Fruit fly (Drosophila melanogaster): ENCODE measurements around the gene CG43232.

Gene CG43232

dm6 chr2L:6968013-6968517 lies 36.1 kb downstream of the CG43232 start (continued):
- TF ChIP-seq CG12299 (tag; optimal IDR thresholded peaks at IDR 0.05) (peak; percentile 33), CG7786 (GFP tag; optimal IDR thresholded peaks at IDR 0.05) (peak; percentile 28), CG1529 (GFP tag; optimal IDR thresholded peaks at IDR 0.05) (no peak), CHES-1-like (GFP tag; optimal IDR thresholded peaks at IDR 0.05) (peak; percentile 48), CG6683 (GFP tag; optimal IDR thresholded peaks at IDR 0.05) (no peak), CG10267 (tag; optimal IDR thresholded peaks at IDR 0.05) (peak; percentile 26), CG15269 (tag; optimal IDR thresholded peaks at IDR 0.05) (peak; percentile 41), Sry-δ (GFP tag; optimal IDR thresholded peaks at IDR 0.05) (peak; percentile 68), stwl (tag; optimal IDR thresholded peaks at IDR 0.05) (peak; percentile 14), Awh (GFP tag; IDR thresholded peaks at IDR 0.05) (no peak), Med (GFP tag) (peak; percentile 95), ken (GFP tag; IDR thresholded peaks at IDR 0.05) (no peak; the same call in 2 of the 3 replicates), ranshi (GFP tag; IDR thresholded peaks at IDR 0.05) (peak; percentile 62), GATAe (GFP tag; conservative IDR thresholded peaks at IDR 0.05) (no peak), CkIIα-i1 (GFP tag; IDR thresholded peaks at IDR 0.05) (no peak), sob (GFP tag; IDR thresholded peaks at IDR 0.05) (no peak; the same call in 1 of the 2 replicates), fd102C (GFP tag; optimal IDR thresholded peaks at IDR 0.05) (no peak), gsb (GFP tag; IDR thresholded peaks at IDR 0.05) (no peak), CoRest (tag; optimal IDR thresholded peaks at IDR 0.05) (peak; percentile 5), H2.0 (GFP tag; IDR thresholded peaks at IDR 0.05) (no peak), CG18011 (GFP tag; optimal IDR thresholded peaks at IDR 0.05) (peak; percentile 28), slou (GFP tag; optimal IDR thresholded peaks at IDR 0.05) (no peak), ase (GFP tag; IDR thresholded peaks at IDR 0.05) (peak; percentile 4; the same call in 1 of the 3 replicates), Sox102F (GFP tag; optimal IDR thresholded peaks at IDR 0.05) (no peak), gt (GFP tag; IDR thresholded peaks at IDR 0.05) (no peak), CG6791 (GFP tag; IDR thresholded peaks at IDR 0.05; ENCODE audit: partially characterized antibody) (peak; percentile 66), Bteb2 (GFP tag; optimal IDR thresholded peaks at IDR 0.05) (peak; percentile 42), Kr (GFP tag; optimal IDR thresholded peaks at IDR 0.05) (no peak), CG2202 (tag; optimal IDR thresholded peaks at IDR 0.05) (no peak), CG2678 (tag; optimal IDR thresholded peaks at IDR 0.05) (no peak), PHDP (tag; optimal IDR thresholded peaks at IDR 0.05) (peak; percentile 51), sd (tag; optimal IDR thresholded peaks at IDR 0.05) (peak; percentile 78), CG34422 (GFP tag; IDR thresholded peaks at IDR 0.05) (no peak; the same call in 2 of the 3 replicates), HHEX (GFP tag; optimal IDR thresholded peaks at IDR 0.05) (peak; percentile 65), CG2712 (tag; optimal IDR thresholded peaks at IDR 0.05) (peak; percentile 40), zf30C (GFP tag; optimal IDR thresholded peaks at IDR 0.05) (no peak), tin (GFP tag; optimal IDR thresholded peaks at IDR 0.05) (peak; percentile 38), HLH3B (GFP tag; IDR thresholded peaks at IDR 0.05) (peak; percentile 27; the same call in 1 of the 2 replicates), p53 (GFP tag; optimal IDR thresholded peaks at IDR 0.05) (peak; percentile 13), CG10431 (GFP tag; optimal IDR thresholded peaks at IDR 0.05) (no peak), CG8089 (GFP tag; optimal IDR thresholded peaks at IDR 0.05) (no peak), sc (optimal IDR thresholded peaks at IDR 0.05) (no peak), sc (GFP tag; optimal IDR thresholded peaks at IDR 0.05) (no peak), CG4360 (GFP tag; IDR thresholded peaks at IDR 0.05) (no peak), CG34224 (GFP tag; IDR thresholded peaks at IDR 0.05; ENCODE audit: partially characterized antibody) (peak; percentile 64), CG30431 (GFP tag; optimal IDR thresholded peaks at IDR 0.05) (no peak), CG2120 (GFP tag; optimal IDR thresholded peaks at IDR 0.05) (peak; percentile 75), Oli (tag; optimal IDR thresholded peaks at IDR 0.05) (peak; percentile 27), Mes4 (GFP tag; optimal IDR thresholded peaks at IDR 0.05) (peak; percentile 59), Rx (GFP tag; IDR thresholded peaks at IDR 0.05) (no peak), kah (GFP tag; optimal IDR thresholded peaks at IDR 0.05) (no peak)
